Worm (Caenorhabditis elegans): ENCODE results near the gene C01F6.14.

DNA sequence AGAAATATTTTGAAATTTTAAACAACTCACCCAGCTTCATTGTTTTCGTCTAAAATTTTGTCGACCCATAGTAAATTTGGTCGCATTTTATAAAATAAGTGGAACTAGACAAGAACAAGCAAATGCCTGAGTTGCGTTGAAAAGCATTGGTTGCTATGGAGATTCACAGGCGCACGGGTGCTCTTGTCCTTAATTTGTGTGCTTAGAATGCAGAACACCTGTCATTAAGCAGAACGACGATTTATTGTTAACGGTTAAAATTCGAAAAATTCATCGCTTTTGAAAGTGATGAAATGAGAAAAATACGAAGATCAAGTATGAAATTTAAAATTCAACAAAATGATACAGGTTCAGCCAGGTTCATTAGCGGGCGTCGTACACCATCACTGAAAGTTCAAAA is 42.2 kb upstream of the C01F6.14 start, which contains the start of gene daf-10:
- TF ChIP-seq dpl-1 (GFP tag; optimal IDR thresholded peaks at IDR 0.05): no peak
- TF ChIP-seq sea-2 (GFP tag; IDR thresholded peaks at IDR 0.05): no peak
- no peak for TF ChIP-seq let-526 (GFP tag; IDR thresholded peaks at IDR 0.05)
- no peak for TF ChIP-seq ekl-4 (GFP tag; IDR thresholded peaks at IDR 0.05)
- TF ChIP-seq ceh-58 (GFP tag; IDR thresholded peaks at IDR 0.05): no peak
- TF ChIP-seq nfyb-1 (GFP tag; IDR thresholded peaks at IDR 0.05): no peak
- TF ChIP-seq snpc-4 (GFP tag; optimal IDR thresholded peaks at IDR 0.05): no peak
- TF ChIP-seq snpc-4 (tag; optimal IDR thresholded peaks at IDR 0.05): no peak
- no peak for TF ChIP-seq attf-5 (GFP tag; optimal IDR thresholded peaks at IDR 0.05)
- TF ChIP-seq lin-35 (GFP tag; optimal IDR thresholded peaks at IDR 0.05): no peak
- no peak for TF ChIP-seq snpc-1.1 (tag; optimal IDR thresholded peaks at IDR 0.05; ENCODE audit: insufficient read depth)
- TF ChIP-seq ets-4 (GFP tag; optimal IDR thresholded peaks at IDR 0.05): no peak
- no peak for TF ChIP-seq lsy-27 (tag; optimal IDR thresholded peaks at IDR 0.05; ENCODE audit: borderline replicate concordance, insufficient read depth)
- no peak for TF ChIP-seq pha-4 (tag; optimal IDR thresholded peaks at IDR 0.05)
- no peak for TF ChIP-seq hmg-1.2 (GFP tag; IDR thresholded peaks at IDR 0.05)

Data from whole organism, young adult.